Worm (Caenorhabditis elegans) whole organism, L1 larva: ENCODE measurements around the gene T07F12.1.

ENCODE experiments used
- alr-1 ChIP-seq: fragments of 200-800 bp; sonication (Bioruptor generic); optimal IDR thresholded peaks from 2 replicates; lab custom pipeline; 2018; ENCODE audit warnings: borderline replicate concordance, mild to moderate bottlenecking, missing genetic modification characterization, missing compliant biosample characterization
- aly-2 ChIP-seq: fragments of 150-350 bp; optimal IDR thresholded peaks from 2 replicates; lab custom pipeline; 2014; ENCODE audit warnings: missing biosample characterization, missing genetic modification characterization
- egl-27 ChIP-seq, 2 experiments: fragments of 150-350 bp in 1 of 2; sonication (generic microtip); optimal IDR thresholded peaks; 3 replicates each; lab custom pipeline; 2017 to 2018; ENCODE audit warnings: missing biosample characterization in 2 of 2, missing genetic modification characterization in 2 of 2, missing genetic modification reagents in 2 of 2
- elt-2 ChIP-seq: sonication (generic microtip); optimal IDR thresholded peaks from 2 replicates; lab custom pipeline; 2016; ENCODE audit warnings: missing genetic modification characterization, mild to moderate bottlenecking, inconsistent platforms, missing compliant biosample characterization, missing genetic modification reagents
- fos-1 ChIP-seq: fragments of 150-350 bp; optimal IDR thresholded peaks from 2 replicates; lab custom pipeline; 2014; ENCODE audit warnings: missing biosample characterization, missing genetic modification characterization
- lir-3 ChIP-seq: sonication (generic microtip); optimal IDR thresholded peaks from 2 replicates; lab custom pipeline; 2016; ENCODE audit warnings: mild to moderate bottlenecking, missing genetic modification characterization, moderate library complexity, missing compliant biosample characterization; ENCODE audit not compliant: poor library complexity
- mdl-1 ChIP-seq, 2 experiments: fragments of 150-350 bp; optimal IDR thresholded peaks; 2 replicates each; lab custom pipeline; 2014 to 2017; ENCODE audit warnings: missing biosample characterization in 2 of 2, missing genetic modification characterization in 2 of 2, inconsistent platforms in 1 of 2
- nhr-19 ChIP-seq: fragments of 200-800 bp; sonication (Bioruptor generic); conservative IDR thresholded peaks from 2 replicates; pipeline ENCODE4 v1.3.6; 2022; ENCODE audit warnings: missing genetic modification characterization, missing compliant biosample characterization
- nhr-237 ChIP-seq: fragments of 150-350 bp; optimal IDR thresholded peaks from 2 replicates; lab custom pipeline; 2014; ENCODE audit warnings: missing biosample characterization, missing genetic modification characterization
- nhr-76 ChIP-seq: sonication (generic microtip); optimal IDR thresholded peaks from 2 replicates; lab custom pipeline; 2017; ENCODE audit warnings: missing biosample characterization, missing genetic modification characterization
- nhr-77 ChIP-seq: fragments of 150-350 bp; optimal IDR thresholded peaks from 2 replicates; lab custom pipeline; 2014; ENCODE audit warnings: missing biosample characterization, missing genetic modification characterization
- snpc-4 ChIP-seq: fragments of 150-350 bp; optimal IDR thresholded peaks from 2 replicates; lab custom pipeline; 2014; ENCODE audit warnings: missing biosample characterization, missing genetic modification characterization
- swsn-7 ChIP-seq: sonication (generic microtip); optimal IDR thresholded peaks from 2 replicates; lab custom pipeline; 2016; ENCODE audit warnings: missing genetic modification characterization, missing compliant biosample characterization
- unc-130 ChIP-seq: fragments of 150-350 bp; optimal IDR thresholded peaks from 2 replicates; lab custom pipeline; 2017; ENCODE audit warnings: missing biosample characterization, missing genetic modification characterization, inconsistent platforms

DNA sequence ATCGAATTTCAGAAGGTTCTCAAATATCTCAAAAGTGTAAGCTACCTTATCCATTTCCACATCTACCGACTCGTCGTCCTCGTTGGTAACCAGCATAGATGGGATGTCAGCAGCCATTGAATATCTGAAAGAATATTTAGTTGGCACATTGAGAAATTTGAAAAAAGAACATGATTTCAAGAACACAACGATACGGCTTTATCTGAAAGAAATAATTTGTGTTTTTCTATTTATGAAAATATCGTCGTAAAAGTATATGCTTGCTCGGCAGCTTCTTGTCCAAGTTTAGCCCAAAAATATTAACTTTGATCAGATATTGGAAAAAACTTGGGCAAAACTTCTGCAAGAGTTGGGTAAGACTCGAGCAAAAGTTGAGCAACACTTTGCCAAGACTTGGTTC lies 6.8 kb downstream of the T07F12.1 start, which contains the start of gene T07F12.4:
- no peak for TF ChIP-seq snpc-4 (tag; lab: Kevin White, UChicago)
- TF ChIP-seq alr-1 (tag; lab: Kevin White, UChicago) = no peak
- no peak for TF ChIP-seq nhr-237 (tag; lab: Kevin White, UChicago)
- no peak for TF ChIP-seq fos-1 (tag; lab: Kevin White, UChicago)
- TF ChIP-seq swsn-7 (tag; lab: Kevin White, UChicago) = no peak
- no peak for TF ChIP-seq nhr-77 (tag; lab: Kevin White, UChicago)
- TF ChIP-seq unc-130 (tag; lab: Kevin White, UChicago) = no peak
- no peak for TF ChIP-seq egl-27 (tag; optimal IDR thresholded peaks at IDR 0.05; lab: Kevin White, UChicago)
- no peak for TF ChIP-seq aly-2 (tag; lab: Kevin White, UChicago)
- no peak for TF ChIP-seq nhr-19 (GFP tag; lab: Robert Waterston, UW)
- TF ChIP-seq elt-2 (tag; lab: Kevin White, UChicago) = no peak
- no peak for TF ChIP-seq nhr-76 (tag; lab: Kevin White, UChicago)
- TF ChIP-seq mdl-1 (tag; optimal IDR thresholded peaks at IDR 0.05; lab: Kevin White, UChicago) = no peak
- TF ChIP-seq lir-3 = no peak
